Fruit fly (Drosophila melanogaster) whole organism, pupa: ENCODE measurements around the gene MTF-1.

Experiments used
- CG34367 ChIP-seq: fragments of 200-800 bp; sonication (Bioruptor generic); optimal IDR thresholded peaks from 2 replicates; lab custom pipeline; 2018; ENCODE audit warnings: missing biosample characterization, mild to moderate bottlenecking, missing genetic modification characterization
- gl ChIP-seq: fragments of 200-800 bp; sonication (Bioruptor generic); optimal IDR thresholded peaks from 2 replicates; lab custom pipeline; 2018; ENCODE audit warnings: missing biosample characterization, mild to moderate bottlenecking, missing genetic modification characterization

- TF ChIP-seq gl (tag; lab: Kevin White, UChicago) (no peak), CG34367 (tag; lab: Kevin White, UChicago) (no peak)
Observed at dm6 chr3L:9391340-9391980, 38.7 kb upstream of the MTF-1 start.
